Fruit fly (Drosophila melanogaster): ENCODE results near the gene Rop.

The Rop gene

dm6 chr3L:4158361-4158760, 19.6 kb upstream of the Rop start (continued):
- TF ChIP-seq CG6791 (GFP tag; IDR thresholded peaks at IDR 0.05; ENCODE audit: partially characterized antibody) (no peak), CG15011 (GFP tag; optimal IDR thresholded peaks at IDR 0.05) (no peak), lilli (GFP tag; optimal IDR thresholded peaks at IDR 0.05) (no peak), Mrtf (GFP tag; IDR thresholded peaks at IDR 0.05) (no peak), CTCF (GFP tag; optimal IDR thresholded peaks at IDR 0.05) (no peak), Dp (GFP tag; optimal IDR thresholded peaks at IDR 0.05) (no peak), CG17186 (GFP tag; optimal IDR thresholded peaks at IDR 0.05) (no peak), emc (GFP tag; optimal IDR thresholded peaks at IDR 0.05) (no peak), cg (GFP tag; optimal IDR thresholded peaks at IDR 0.05) (peak; percentile 31), CG9817 (tag; optimal IDR thresholded peaks at IDR 0.05) (no peak), da (GFP tag; optimal IDR thresholded peaks at IDR 0.05) (no peak), nom (GFP tag; optimal IDR thresholded peaks at IDR 0.05) (peak; percentile 19), CG1603 (tag; optimal IDR thresholded peaks at IDR 0.05) (no peak), sr (GFP tag; IDR thresholded peaks at IDR 0.05) (no peak), CG10462 (GFP tag; optimal IDR thresholded peaks at IDR 0.05) (no peak), Dll (GFP tag; IDR thresholded peaks at IDR 0.05; ENCODE audit: partially characterized antibody) (no peak), CG4730 (GFP tag; IDR thresholded peaks at IDR 0.05) (no peak), Neu2 (GFP tag; optimal IDR thresholded peaks at IDR 0.05; ENCODE audit: borderline replicate concordance) (no peak), CG10959 (GFP tag; IDR thresholded peaks at IDR 0.05) (peak; percentile 55; the same call in 1 of the 2 replicates), CG12391 (tag; optimal IDR thresholded peaks at IDR 0.05) (peak; percentile 34), CG9797 (GFP tag; optimal IDR thresholded peaks at IDR 0.05) (no peak), CG2889 (GFP tag; IDR thresholded peaks at IDR 0.05) (no peak), ssp (GFP tag; IDR thresholded peaks at IDR 0.05) (no peak), knrl (GFP tag; IDR thresholded peaks at IDR 0.05; ENCODE audit: partially characterized antibody) (no peak), CG3163 (GFP tag; optimal IDR thresholded peaks at IDR 0.05) (no peak), Fer3 (tag; optimal IDR thresholded peaks at IDR 0.05) (no peak), CG30020 (tag; optimal IDR thresholded peaks at IDR 0.05) (no peak), sens (GFP tag) (peak; percentile 2), CG14667 (GFP tag; IDR thresholded peaks at IDR 0.05) (no peak), CG31224 (GFP tag; IDR thresholded peaks at IDR 0.05) (no peak), her (GFP tag; optimal IDR thresholded peaks at IDR 0.05) (no peak), twi (tag; optimal IDR thresholded peaks at IDR 0.05) (no peak), pum (GFP tag; optimal IDR thresholded peaks at IDR 0.05) (no peak), CG15269 (tag; optimal IDR thresholded peaks at IDR 0.05) (no peak), pb (GFP tag; optimal IDR thresholded peaks at IDR 0.05) (no peak), CG11398 (GFP tag; optimal IDR thresholded peaks at IDR 0.05) (no peak), Doc2 (GFP tag; IDR thresholded peaks at IDR 0.05) (no peak), run (tag; optimal IDR thresholded peaks at IDR 0.05) (no peak), Med (GFP tag) (peak; percentile 58), CG17361 (GFP tag; IDR thresholded peaks at IDR 0.05) (no peak), CG5953 (GFP tag; IDR thresholded peaks at IDR 0.05) (no peak), Oli (tag; optimal IDR thresholded peaks at IDR 0.05) (peak; percentile 13), Six4 (GFP tag; optimal IDR thresholded peaks at IDR 0.05) (no peak), CG9215 (GFP tag; IDR thresholded peaks at IDR 0.05) (no peak), CG12104 (GFP tag; optimal IDR thresholded peaks at IDR 0.05) (no peak), CG6813 (GFP tag; optimal IDR thresholded peaks at IDR 0.05) (no peak), Optix (GFP tag; IDR thresholded peaks at IDR 0.05) (no peak), CG8359 (GFP tag; optimal IDR thresholded peaks at IDR 0.05; ENCODE audit: borderline replicate concordance) (no peak), chn (GFP tag; optimal IDR thresholded peaks at IDR 0.05) (no peak), Bgb (GFP tag; IDR thresholded peaks at IDR 0.05; ENCODE audit: partially characterized antibody) (no peak), Awh (GFP tag; IDR thresholded peaks at IDR 0.05) (no peak), Chrac-16 (GFP tag; optimal IDR thresholded peaks at IDR 0.05) (peak; percentile 45), seq (GFP tag; IDR thresholded peaks at IDR 0.05) (no peak)
